Worm (Caenorhabditis elegans) whole organism, young adult: ENCODE results near the gene sri-43.
"Not testable (repeated sequence)": the region's sequence is repeated elsewhere in the genome, so short reads cannot be mapped to it uniquely, and the experiment has no call there.

ENCODE experiments used
- D2030.7 ChIP-seq: fragments of 200-800 bp; sonication (Bioruptor generic); IDR thresholded peaks from 2 replicates; pipeline ENCODE4 v1.3.6; 2022; ENCODE audit warnings: missing genetic modification reagents, missing genetic modification characterization, missing compliant biosample characterization
- F33H1.4 ChIP-seq: fragments of 200-800 bp; sonication (Bioruptor generic); IDR thresholded peaks from 2 replicates; pipeline ENCODE4 v1.3.6; 2022; ENCODE audit warnings: missing genetic modification reagents, missing genetic modification characterization, missing compliant biosample characterization
- Y67H2A.10 ChIP-seq: fragments of 200-800 bp; sonication (Bioruptor generic); conservative IDR thresholded peaks from 2 replicates; pipeline ENCODE4 v1.3.6; 2022; ENCODE audit warnings: missing genetic modification reagents, missing genetic modification characterization, missing compliant biosample characterization
- Y95B8A.8 ChIP-seq: fragments of 200-800 bp; sonication (Bioruptor generic); IDR thresholded peaks from 2 replicates; pipeline ENCODE4 v1.3.6; 2022; ENCODE audit warnings: missing genetic modification reagents, missing genetic modification characterization, missing compliant biosample characterization
- ZK185.1 ChIP-seq: sonication (generic microtip); optimal IDR thresholded peaks from 2 replicates; lab custom pipeline; 2016; ENCODE audit warnings: mild to moderate bottlenecking, missing genetic modification characterization, missing compliant biosample characterization; ENCODE audit not compliant: poor library complexity, severe bottlenecking
- akir-1 ChIP-seq: fragments of 200-800 bp; sonication (Bioruptor generic); optimal IDR thresholded peaks from 2 replicates; lab custom pipeline; 2018; ENCODE audit warnings: mild to moderate bottlenecking, missing genetic modification characterization, moderate library complexity, missing compliant biosample characterization
- attf-6 ChIP-seq: fragments of 200-800 bp; sonication (Bioruptor generic); IDR thresholded peaks from 2 replicates; pipeline ENCODE4 v1.3.6; 2022; ENCODE audit warnings: missing genetic modification reagents, missing genetic modification characterization, missing compliant biosample characterization
- chd-7 ChIP-seq: sonication (generic microtip); optimal IDR thresholded peaks from 2 replicates; lab custom pipeline; 2016; ENCODE audit warnings: mild to moderate bottlenecking, missing genetic modification characterization, moderate library complexity, missing compliant biosample characterization
- efl-1 ChIP-seq: fragments of 150-350 bp; optimal IDR thresholded peaks from 2 replicates; lab custom pipeline; 2014; ENCODE audit warnings: missing biosample characterization, missing genetic modification reagents, missing genetic modification characterization
- egl-44 ChIP-seq: fragments of 200-800 bp; sonication (Bioruptor generic); IDR thresholded peaks from 2 replicates; pipeline ENCODE4 v1.3.6; 2022; ENCODE audit warnings: missing genetic modification reagents, missing genetic modification characterization, missing compliant biosample characterization
- ets-4 ChIP-seq: fragments of 200-800 bp; sonication (Bioruptor generic); optimal IDR thresholded peaks from 2 replicates; lab custom pipeline; 2018; ENCODE audit warnings: mild to moderate bottlenecking, missing genetic modification characterization, missing compliant biosample characterization
- hsf-1 ChIP-seq: fragments of 200-800 bp; sonication (Bioruptor generic); IDR thresholded peaks from 2 replicates; pipeline ENCODE4 v1.3.6; 2022; ENCODE audit warnings: missing genetic modification reagents, missing genetic modification characterization, missing compliant biosample characterization
- let-526 ChIP-seq: fragments of 200-800 bp; sonication (Bioruptor generic); IDR thresholded peaks from 2 replicates; pipeline ENCODE4 v1.3.6; 2022; ENCODE audit warnings: missing genetic modification reagents, missing genetic modification characterization, missing compliant biosample characterization
- madf-3 ChIP-seq: fragments of 200-800 bp; sonication (Bioruptor generic); IDR thresholded peaks from 2 replicates; pipeline ENCODE4 v1.3.6; 2022; ENCODE audit warnings: missing genetic modification reagents, missing genetic modification characterization, missing compliant biosample characterization
- nfya-2 ChIP-seq: fragments of 200-800 bp; sonication (Bioruptor generic); IDR thresholded peaks from 2 replicates; pipeline ENCODE4 v1.3.6; 2022; ENCODE audit warnings: missing genetic modification reagents, missing genetic modification characterization, missing compliant biosample characterization
- nhr-120 ChIP-seq: fragments of 200-800 bp; sonication (Bioruptor generic); IDR thresholded peaks from 2 replicates; pipeline ENCODE4 v1.3.6; 2022; ENCODE audit warnings: missing genetic modification characterization, missing compliant biosample characterization
- rec-8 ChIP-seq, 2 experiments: sonication (generic microtip); optimal IDR thresholded peaks; 2 replicates each; lab custom pipeline; 2016; ENCODE audit warnings: mild to moderate bottlenecking in 2 of 2, missing genetic modification characterization in 2 of 2, missing genetic modification reagents in 2 of 2, missing genotype in 2 of 2, missing biosample characterization in 1 of 2, missing compliant biosample characterization in 1 of 2, moderate library complexity in 1 of 2
- repo-1 ChIP-seq: sonication (generic microtip); optimal IDR thresholded peaks from 2 replicates; lab custom pipeline; 2017; ENCODE audit warnings: mild to moderate bottlenecking, missing genetic modification characterization, missing compliant biosample characterization
- snpc-1.1 ChIP-seq: sonication (generic microtip); optimal IDR thresholded peaks from 2 replicates; lab custom pipeline; 2017; ENCODE audit warnings: missing genetic modification characterization, mild to moderate bottlenecking, missing compliant biosample characterization, antibody characterized with exemption, moderate library complexity, missing genotype, missing genetic modification reagents; ENCODE audit not compliant: insufficient read depth
- snpc-4 ChIP-seq, 5 experiments: fragments of 150-350 bp in 1 of 5; sonication (generic microtip) in 4 of 5; optimal IDR thresholded peaks; 2 replicates each; lab custom pipeline; 2014 to 2018; ENCODE audit warnings: missing genetic modification characterization in 5 of 5, missing biosample characterization in 3 of 5, antibody characterized with exemption in 2 of 5, mild to moderate bottlenecking in 2 of 5, missing compliant biosample characterization in 2 of 5, missing genotype in 2 of 5, moderate library complexity in 2 of 5, missing genetic modification reagents in 1 of 5
- zfh-2 ChIP-seq: fragments of 200-800 bp; sonication (Bioruptor generic); conservative IDR thresholded peaks from 2 replicates; pipeline ENCODE4 v1.3.6; 2022; ENCODE audit warnings: missing genetic modification reagents, missing genetic modification characterization, missing compliant biosample characterization
- zim-3 ChIP-seq: sonication (generic microtip); optimal IDR thresholded peaks from 2 replicates; lab custom pipeline; 2017; ENCODE audit warnings: mild to moderate bottlenecking, missing genetic modification characterization, moderate library complexity, missing compliant biosample characterization
- ztf-22 ChIP-seq: fragments of 200-800 bp; sonication (Bioruptor generic); optimal IDR thresholded peaks from 2 replicates; lab custom pipeline; 2018; ENCODE audit warnings: mild to moderate bottlenecking, missing genetic modification characterization, moderate library complexity, missing compliant biosample characterization
- ztf-26 ChIP-seq: sonication (generic microtip); optimal IDR thresholded peaks from 2 replicates; lab custom pipeline; 2017; ENCODE audit warnings: missing genetic modification characterization, missing compliant biosample characterization
- ztf-28 ChIP-seq: fragments of 200-800 bp; sonication (Bioruptor generic); IDR thresholded peaks from 2 replicates; pipeline ENCODE4 v1.3.6; 2022; ENCODE audit warnings: missing genetic modification reagents, missing genetic modification characterization, missing compliant biosample characterization
- ztf-3 ChIP-seq: fragments of 200-800 bp; sonication (Bioruptor generic); optimal IDR thresholded peaks from 2 replicates; lab custom pipeline; 2018; ENCODE audit warnings: mild to moderate bottlenecking, missing genetic modification characterization, missing compliant biosample characterization

Gene sri-43

DNA sequence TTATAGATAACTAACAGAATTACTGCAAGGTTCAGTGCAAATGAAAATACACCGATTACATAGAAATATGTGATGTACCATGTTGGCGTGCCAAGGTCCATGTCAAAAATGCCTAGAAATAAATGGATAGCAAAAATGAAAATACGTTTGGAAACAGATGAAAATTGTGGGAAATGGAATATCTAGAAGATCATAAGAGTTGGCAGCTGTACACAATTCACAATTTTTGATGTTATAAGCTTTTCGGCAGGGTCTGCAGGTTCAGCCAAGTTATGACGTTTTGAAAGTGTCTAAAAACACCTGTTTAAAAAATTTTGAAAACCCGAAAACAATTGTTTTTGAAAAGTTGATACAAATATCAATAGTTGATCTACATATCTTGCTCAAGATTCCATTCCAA lies at the start of gene sri-43:
Gene sri-43, minus strand, starts transcription at position 101 of the 400 bp plus-strand sequence.
- TF ChIP-seq ztf-26 (tag; lab: Kevin White, UChicago); akir-1 (GFP tag; lab: Kevin White, UChicago); ztf-28 (GFP tag; lab: Robert Waterston, UW): not testable (repeated sequence)
- TF ChIP-seq, all 124 proteins: peak for 0; not testable (repeated sequence) for 124

DNA sequence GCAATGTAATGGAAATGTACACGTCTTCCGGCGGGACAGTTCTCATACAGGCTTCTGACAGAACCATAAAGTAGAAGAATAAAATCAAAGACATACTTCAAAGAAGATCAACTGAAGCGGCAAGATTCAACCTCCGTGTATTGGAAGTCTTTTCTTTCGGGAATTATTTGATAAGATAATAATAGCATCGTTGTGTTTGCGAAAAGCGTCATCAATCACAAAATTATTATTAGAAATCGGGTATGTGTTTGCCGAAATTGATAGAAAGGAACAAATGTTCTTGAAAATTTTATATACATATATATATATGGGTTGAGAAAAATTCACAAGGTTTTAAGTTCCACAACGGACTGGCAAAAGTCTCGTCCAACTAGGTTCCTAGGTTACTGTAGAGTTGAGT lies 47.1 kb upstream of the sri-43 start, which contains the start of gene Y27F2A.9:
Gene Y27F2A.9, minus strand, starts transcription at position 101 of the 400 bp plus-strand sequence.
- TF ChIP-seq ZK185.1 (tag; lab: Kevin White, UChicago); Y67H2A.10; ztf-3 (GFP tag; lab: Kevin White, UChicago): not testable (repeated sequence)

DNA sequence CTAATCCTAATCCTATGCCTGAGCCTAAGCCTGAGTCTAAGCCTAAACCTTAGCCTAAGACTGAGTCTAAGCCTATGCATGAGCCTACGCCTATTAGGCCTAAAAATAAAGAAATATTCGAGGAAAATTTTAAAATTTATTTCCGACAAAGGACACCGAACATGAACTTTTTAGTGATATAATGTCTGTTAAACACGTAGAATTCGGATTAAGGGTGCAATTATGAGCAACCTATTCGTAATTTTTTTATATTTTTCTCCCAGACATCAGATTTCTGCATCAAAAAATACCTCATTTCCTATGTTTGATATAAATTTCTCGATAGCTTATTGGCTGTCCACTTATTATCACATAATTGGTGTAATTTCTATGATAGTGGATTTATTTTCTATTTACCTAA lies 44.6 kb upstream of the sri-43 start, which contains the start of gene Y27F2A.11:
Gene Y27F2A.11, plus strand, starts transcription at position 301 of the 400 bp plus-strand sequence.
- TF ChIP-seq nfya-2 (GFP tag; lab: Robert Waterston, UW); snpc-4 (GFP tag; optimal IDR thresholded peaks at IDR 0.05; lab: Kevin White, UChicago); snpc-4 (tag; optimal IDR thresholded peaks at IDR 0.05; lab: Kevin White, UChicago); Y95B8A.8 (GFP tag; lab: Robert Waterston, UW): not testable (repeated sequence)

DNA sequence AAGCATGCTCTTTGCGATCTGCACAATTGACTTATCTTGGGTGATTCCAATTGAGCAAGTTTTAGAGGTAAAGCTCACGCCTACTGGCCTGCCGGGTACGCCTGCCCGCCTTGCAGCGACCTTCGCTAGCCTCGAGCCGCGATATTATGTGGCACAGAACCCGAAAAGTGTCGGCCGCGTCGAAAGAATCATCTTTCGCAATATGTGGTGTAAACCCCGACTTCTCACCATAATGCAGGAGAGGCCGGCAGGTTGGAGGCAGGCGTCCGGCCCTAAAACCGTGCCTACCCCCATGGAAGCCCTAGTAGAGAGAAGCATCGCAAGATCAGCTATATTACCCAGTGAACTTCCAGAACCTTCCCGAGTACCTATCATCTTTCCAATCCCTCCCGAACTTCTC lies 41.4 kb upstream of the sri-43 start:
- peak; percentile 67 for TF ChIP-seq zfh-2
- no peak for TF ChIP-seq ztf-28 (GFP tag; lab: Robert Waterston, UW)

DNA sequence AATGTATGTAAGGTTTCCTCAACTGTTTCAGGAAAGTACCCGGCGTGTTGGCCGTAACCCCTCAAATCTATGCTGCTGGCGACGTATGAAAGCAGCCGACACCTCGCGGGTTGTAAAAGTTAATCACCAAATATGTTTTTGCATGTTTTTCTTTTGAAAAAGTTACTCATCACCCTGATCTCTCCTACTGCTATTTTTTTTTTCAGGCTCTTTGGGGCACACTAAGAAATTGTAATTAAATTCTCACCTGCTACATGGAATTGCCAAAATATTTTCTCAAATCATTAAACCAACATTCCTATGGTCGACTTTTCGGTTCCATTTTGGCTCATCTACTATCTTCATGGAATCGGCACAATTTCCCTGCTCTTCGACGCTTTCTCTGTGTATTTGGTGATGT lies 40.4 kb upstream of the sri-43 start, which contains the start of gene sri-78:
Gene sri-78, plus strand, starts transcription at position 301 of the 400 bp plus-strand sequence.
- TF ChIP-seq efl-1 (GFP tag; lab: Kevin White, UChicago); madf-3 (GFP tag; lab: Robert Waterston, UW); egl-44 (GFP tag; lab: Robert Waterston, UW): not testable (repeated sequence)

DNA sequence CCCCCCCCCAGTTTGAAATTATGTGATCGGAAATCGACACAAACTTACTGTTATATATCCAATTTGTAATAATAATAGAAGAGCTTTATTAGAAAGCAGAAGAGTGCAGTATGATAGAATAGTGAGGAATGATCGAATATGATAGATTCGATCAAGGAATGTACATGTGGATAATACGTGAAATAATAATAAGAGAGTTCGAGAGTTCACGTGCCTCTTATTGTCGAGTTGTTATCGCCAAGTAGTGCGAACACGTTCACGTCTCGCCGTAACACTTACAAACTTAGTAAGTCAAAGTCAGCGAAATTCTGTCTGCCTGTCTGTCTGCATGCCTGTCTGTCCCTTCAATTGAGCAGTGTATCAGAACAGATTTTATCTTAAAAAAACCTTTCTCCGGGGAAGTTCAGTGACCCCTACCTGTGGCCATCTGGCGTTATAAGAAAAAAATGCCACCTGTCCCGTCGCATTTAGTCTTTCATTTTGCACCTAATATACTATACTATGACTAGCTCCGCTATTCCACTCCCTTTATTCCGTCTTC lies 38.9 kb upstream of the sri-43 start, which contains the start of the genes Y27F2A.6 and Y27F2A.8:
Gene Y27F2A.6, minus strand, starts transcription at position 101 of the 541 bp plus-strand sequence.
Gene Y27F2A.8, plus strand, starts transcription at position 491 of the 541 bp plus-strand sequence.
- not testable (repeated sequence) for TF ChIP-seq ztf-22 (GFP tag; lab: Kevin White, UChicago); snpc-1.1 (tag; lab: Kevin White, UChicago); repo-1 (tag; lab: Kevin White, UChicago)

DNA sequence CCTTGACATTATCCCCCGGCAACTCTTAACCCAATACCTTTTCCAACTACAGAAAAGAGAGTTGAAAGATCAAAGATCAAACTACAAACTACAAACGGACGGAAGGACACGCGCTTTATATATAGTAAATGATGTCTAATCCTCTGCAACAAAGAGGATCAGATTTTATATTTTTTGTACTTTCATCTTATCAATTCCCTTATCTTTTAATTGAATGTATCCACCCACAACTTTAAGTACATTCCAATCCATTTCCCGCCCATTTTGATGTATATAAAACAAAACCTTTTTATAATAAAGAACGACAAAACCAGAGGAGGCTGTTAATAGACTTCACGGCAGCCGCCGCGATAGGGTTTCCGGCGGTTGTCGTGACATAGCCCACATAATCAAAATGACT lies 33.2 kb upstream of the sri-43 start, which contains the start of gene sri-40:
Gene sri-40, plus strand, starts transcription at position 301 of the 400 bp plus-strand sequence.
- TF ChIP-seq madf-3 (GFP tag; lab: Robert Waterston, UW); chd-7 (tag; lab: Kevin White, UChicago); Y95B8A.8 (GFP tag; lab: Robert Waterston, UW): not testable (repeated sequence)

DNA sequence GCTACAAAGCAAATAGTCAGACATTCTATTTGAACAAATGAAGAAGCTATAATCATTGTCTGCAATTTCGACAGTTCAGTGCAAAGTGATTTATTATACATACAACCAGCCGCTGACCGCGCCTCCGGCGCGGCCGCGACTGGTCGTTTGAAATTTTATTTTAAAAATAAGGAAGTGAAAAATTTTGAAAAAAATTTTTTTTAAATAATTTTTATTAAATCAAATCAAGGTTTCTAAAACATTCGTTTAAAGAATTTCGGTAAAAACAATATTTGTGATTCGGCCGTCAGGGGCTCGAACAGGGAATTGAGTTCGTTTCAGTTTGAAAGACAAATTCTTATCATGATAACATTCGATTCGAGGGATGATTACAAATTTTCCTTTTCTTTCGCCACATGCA lies 27.7 kb upstream of the sri-43 start, which contains the start of gene Y27F2A.10:
Gene Y27F2A.10, minus strand, starts transcription at position 101 of the 400 bp plus-strand sequence.
- TF ChIP-seq F33H1.4 (no peak), rec-8 (tag; optimal IDR thresholded peaks at IDR 0.05; lab: Kevin White, UChicago) (no peak), D2030.7 (no peak), zim-3 (no peak), ztf-22 (GFP tag; lab: Kevin White, UChicago) (no peak), nhr-120 (no peak), let-526 (GFP tag; lab: Robert Waterston, UW) (no peak), attf-6 (no peak), ets-4 (GFP tag; lab: Kevin White, UChicago) (no peak), hsf-1 (GFP tag; lab: Robert Waterston, UW) (no peak)
